Fruit fly (Drosophila melanogaster) whole organism, embryonic: ENCODE measurements around the gene Crz.

ENCODE experiments used
- Asciz ChIP-seq: fragments of 200-800 bp; sonication (Bioruptor generic); optimal IDR thresholded peaks from 2 replicates; lab custom pipeline; 2017; ENCODE audit warnings: missing biosample characterization, mild to moderate bottlenecking, missing genetic modification characterization, missing genetic modification reagents
- B-H2 ChIP-seq: fragments of 200-800 bp; sonication (Bioruptor generic); optimal IDR thresholded peaks from 2 replicates; lab custom pipeline; 2018; ENCODE audit warnings: missing biosample characterization, mild to moderate bottlenecking, missing genetic modification characterization
- Bdp1 ChIP-seq: fragments of 200-800 bp; sonication (Bioruptor generic); optimal IDR thresholded peaks from 3 replicates; lab custom pipeline; 2016; ENCODE audit warnings: missing biosample characterization, missing genetic modification characterization
- CG10959 ChIP-seq: fragments of 200-800 bp; sonication (Bioruptor generic); IDR thresholded peaks from 2 replicates; pipeline ENCODE4 v1.3.6; 2022; ENCODE audit warnings: missing biosample characterization, missing genetic modification characterization
- CG11398 ChIP-seq: fragments of 200-800 bp; sonication (Bioruptor generic); optimal IDR thresholded peaks from 2 replicates; lab custom pipeline; 2016; ENCODE audit warnings: missing biosample characterization, missing genetic modification characterization
- CG12391 ChIP-seq: fragments of 200-800 bp; sonication (Bioruptor generic); optimal IDR thresholded peaks from 3 replicates; lab custom pipeline; 2018; ENCODE audit warnings: missing biosample characterization, mild to moderate bottlenecking, missing genetic modification characterization, moderate library complexity
- CG14710 ChIP-seq: fragments of 200-800 bp; sonication (Bioruptor generic); optimal IDR thresholded peaks from 3 replicates; lab custom pipeline; 2019; ENCODE audit warnings: missing biosample characterization, mild to moderate bottlenecking, missing genetic modification characterization, moderate library complexity
- CG1529 ChIP-seq: fragments of 200-800 bp; sonication (Bioruptor generic); optimal IDR thresholded peaks from 3 replicates; lab custom pipeline; 2018; ENCODE audit warnings: missing biosample characterization, missing genetic modification characterization
- CG15479 ChIP-seq: fragments of 200-800 bp; sonication (Bioruptor generic); optimal IDR thresholded peaks from 3 replicates; lab custom pipeline; 2019; ENCODE audit warnings: missing biosample characterization, mild to moderate bottlenecking, missing genetic modification characterization, moderate library complexity
- CG17328 ChIP-seq: fragments of 200-800 bp; sonication (Bioruptor generic); IDR thresholded peaks from 2 replicates; pipeline ENCODE4 v1.3.6; 2022; ENCODE audit warnings: missing biosample characterization, missing genetic modification characterization
- CG1832 ChIP-seq: fragments of 200-800 bp; sonication (Bioruptor generic); optimal IDR thresholded peaks from 2 replicates; lab custom pipeline; 2017; ENCODE audit warnings: missing biosample characterization, mild to moderate bottlenecking, missing genetic modification characterization, inconsistent platforms
- CG18619 ChIP-seq: fragments of 200-800 bp; sonication (Bioruptor generic); optimal IDR thresholded peaks from 3 replicates; lab custom pipeline; 2017; ENCODE audit warnings: missing biosample characterization, mild to moderate bottlenecking, missing genetic modification characterization
- CG6654 ChIP-seq: fragments of 200-800 bp; sonication (Bioruptor generic); optimal IDR thresholded peaks from 2 replicates; lab custom pipeline; 2017; ENCODE audit warnings: missing biosample characterization, mild to moderate bottlenecking, missing genetic modification characterization
- CG6765 ChIP-seq: fragments of 200-800 bp; sonication (Bioruptor generic); optimal IDR thresholded peaks from 3 replicates; lab custom pipeline; 2017; ENCODE audit warnings: missing biosample characterization, mild to moderate bottlenecking, missing genetic modification characterization
- CG6791 ChIP-seq: fragments of 200-800 bp; sonication (Bioruptor generic); IDR thresholded peaks from 3 replicates; pipeline ENCODE4 v1.3.6; 2022; ENCODE audit warnings: missing biosample characterization, missing genetic modification characterization; ENCODE audit not compliant: partially characterized antibody
- CG7357 ChIP-seq: fragments of 200-800 bp; sonication (Bioruptor generic); IDR thresholded peaks from 3 replicates; pipeline ENCODE4 v1.3.6; 2022; ENCODE audit warnings: missing biosample characterization, missing genetic modification characterization
- CG7928 ChIP-seq: fragments of 200-800 bp; sonication (Bioruptor generic); optimal IDR thresholded peaks from 2 replicates; lab custom pipeline; 2017; ENCODE audit warnings: missing biosample characterization, mild to moderate bottlenecking, missing genetic modification characterization
- CG8924 ChIP-seq: fragments of 200-800 bp; optimal IDR thresholded peaks from 3 replicates; lab custom pipeline; 2019; ENCODE audit warnings: missing biosample characterization, mild to moderate bottlenecking, missing genetic modification characterization, moderate library complexity
- CoRest ChIP-seq: fragments of 200-800 bp; sonication (Bioruptor generic); optimal IDR thresholded peaks from 3 replicates; lab custom pipeline; 2018; ENCODE audit warnings: missing biosample characterization, mild to moderate bottlenecking, missing genetic modification characterization, moderate library complexity
- Dad ChIP-seq: fragments of 200-800 bp; sonication (Bioruptor generic); optimal IDR thresholded peaks from 3 replicates; lab custom pipeline; 2016; ENCODE audit warnings: missing biosample characterization, missing genetic modification characterization
- Dfd ChIP-seq, 2 experiments: fragments of >200 bp; optimal IDR thresholded peaks; 2 replicates each; lab custom pipeline; 2017; ENCODE audit warnings: missing biosample characterization in 2 of 2, missing genetic modification characterization in 2 of 2
- NC2β ChIP-seq: fragments of 200-800 bp; sonication (Bioruptor generic); optimal IDR thresholded peaks from 2 replicates; lab custom pipeline; 2016; ENCODE audit warnings: missing biosample characterization, missing genetic modification characterization
- Nf-YA ChIP-seq: fragments of 200-800 bp; sonication (Bioruptor generic); IDR thresholded peaks from 2 replicates; pipeline ENCODE4 v1.3.6; 2022; ENCODE audit warnings: missing biosample characterization, missing genetic modification characterization
- Poxn ChIP-seq: fragments of 200-800 bp; sonication (Bioruptor generic); IDR thresholded peaks from 2 replicates; pipeline ENCODE4 v1.3.6; 2022; ENCODE audit warnings: missing biosample characterization, missing genetic modification characterization
- Trl ChIP-seq, 3 experiments: fragments of >200 bp in 2 of 3; fragments of 200-800 bp in 1 of 3; sonication (Bioruptor generic) in 1 of 3; optimal IDR thresholded peaks; 2 replicates in 1 of 3; 3 replicates in 2 of 3; lab custom pipeline; 2016 to 2017; ENCODE audit warnings: missing biosample characterization in 1 of 3, missing genetic modification characterization in 1 of 3
- ac ChIP-seq: fragments of 200-800 bp; sonication (Bioruptor generic); optimal IDR thresholded peaks from 3 replicates; lab custom pipeline; 2017; ENCODE audit warnings: missing biosample characterization, mild to moderate bottlenecking, missing genetic modification characterization
- ase ChIP-seq: fragments of 200-800 bp; sonication (Bioruptor generic); IDR thresholded peaks from 3 replicates; pipeline ENCODE4 v1.3.6; 2022; ENCODE audit warnings: missing biosample characterization, missing genetic modification characterization
- ash1 ChIP-seq: fragments of 200-800 bp; sonication (Bioruptor generic); optimal IDR thresholded peaks from 2 replicates; lab custom pipeline; 2018; ENCODE audit warnings: missing biosample characterization, mild to moderate bottlenecking, missing genetic modification characterization
- dmrt11E ChIP-seq: fragments of 200-800 bp; sonication (Bioruptor generic); optimal IDR thresholded peaks from 3 replicates; lab custom pipeline; 2018; ENCODE audit warnings: missing biosample characterization, mild to moderate bottlenecking, missing genetic modification characterization, moderate library complexity
- dpn ChIP-seq, 2 experiments: fragments of 200-800 bp; sonication (Bioruptor generic); optimal IDR thresholded peaks; 3 replicates each; lab custom pipeline; 2016; ENCODE audit warnings: missing biosample characterization in 2 of 2, missing genetic modification characterization in 2 of 2
- gcm2 ChIP-seq: fragments of 200-800 bp; sonication (Bioruptor generic); optimal IDR thresholded peaks from 2 replicates; lab custom pipeline; 2016; ENCODE audit warnings: missing biosample characterization, missing genetic modification characterization
- gsb-n ChIP-seq: fragments of 200-800 bp; sonication (Bioruptor generic); optimal IDR thresholded peaks from 3 replicates; lab custom pipeline; 2018; ENCODE audit warnings: missing biosample characterization, mild to moderate bottlenecking, missing genetic modification characterization
- hkb ChIP-seq, 2 experiments: fragments of 200-800 bp in 1 of 2; fragments of >200 bp in 1 of 2; sonication (Bioruptor generic) in 1 of 2; IDR thresholded peaks in 1 of 2; optimal IDR thresholded peaks in 1 of 2; 2 replicates each; pipeline versions ENCODE4 v1.3.6 to Lab custom; 2017 to 2022; ENCODE audit warnings: missing biosample characterization in 1 of 2, missing genetic modification characterization in 1 of 2
- knrl ChIP-seq: fragments of 200-800 bp; sonication (Bioruptor generic); IDR thresholded peaks from 3 replicates; pipeline ENCODE4 v1.3.6; 2022; ENCODE audit warnings: missing biosample characterization, missing genetic modification characterization; ENCODE audit not compliant: partially characterized antibody
- mld ChIP-seq: fragments of 200-800 bp; sonication (Bioruptor generic); IDR thresholded peaks from 3 replicates; pipeline ENCODE4 v1.3.6; 2022; ENCODE audit warnings: missing biosample characterization, missing genetic modification characterization; ENCODE audit not compliant: partially characterized antibody
- nom ChIP-seq: fragments of 200-800 bp; sonication (Bioruptor generic); optimal IDR thresholded peaks from 2 replicates; lab custom pipeline; 2017; ENCODE audit warnings: missing biosample characterization, missing genetic modification characterization, mild to moderate bottlenecking, moderate library complexity, missing genetic modification reagents
- ranshi ChIP-seq: fragments of 200-800 bp; sonication (Bioruptor generic); IDR thresholded peaks from 2 replicates; pipeline ENCODE4 v1.3.6; 2022; ENCODE audit warnings: missing biosample characterization, missing genetic modification characterization
- row ChIP-seq: fragments of 200-800 bp; sonication (Bioruptor generic); IDR thresholded peaks from 3 replicates; pipeline ENCODE4 v1.3.6; 2022; ENCODE audit warnings: missing biosample characterization, missing genetic modification characterization
- sc ChIP-seq, 3 experiments: fragments of >200 bp in 2 of 3; fragments of 200-800 bp in 1 of 3; sonication (Bioruptor generic) in 1 of 3; optimal IDR thresholded peaks; 2 replicates in 2 of 3; 3 replicates in 1 of 3; lab custom pipeline; 2017; ENCODE audit warnings: mild to moderate bottlenecking in 1 of 3, missing biosample characterization in 1 of 3, missing genetic modification characterization in 1 of 3, missing genetic modification reagents in 1 of 3
- sens ChIP-seq: fragments of 200-800 bp; sonication (Bioruptor generic); peaks from one replicate; lab custom pipeline; 2016; ENCODE audit warnings: missing biosample characterization, missing genetic modification characterization
- so ChIP-seq: fragments of 200-800 bp; sonication (Bioruptor generic); IDR thresholded peaks from 3 replicates; pipeline ENCODE4 v1.3.6; 2022; ENCODE audit warnings: missing biosample characterization, missing genetic modification characterization
- sqz ChIP-seq: fragments of 200-800 bp; sonication (Bioruptor generic); optimal IDR thresholded peaks from 3 replicates; lab custom pipeline; 2018; ENCODE audit warnings: missing biosample characterization, mild to moderate bottlenecking, missing genetic modification characterization
- tup ChIP-seq: fragments of 200-800 bp; sonication (Bioruptor generic); optimal IDR thresholded peaks from 2 replicates; lab custom pipeline; 2016; ENCODE audit warnings: missing biosample characterization, mild to moderate bottlenecking, missing genetic modification characterization, moderate library complexity

Crz gene

DNA sequence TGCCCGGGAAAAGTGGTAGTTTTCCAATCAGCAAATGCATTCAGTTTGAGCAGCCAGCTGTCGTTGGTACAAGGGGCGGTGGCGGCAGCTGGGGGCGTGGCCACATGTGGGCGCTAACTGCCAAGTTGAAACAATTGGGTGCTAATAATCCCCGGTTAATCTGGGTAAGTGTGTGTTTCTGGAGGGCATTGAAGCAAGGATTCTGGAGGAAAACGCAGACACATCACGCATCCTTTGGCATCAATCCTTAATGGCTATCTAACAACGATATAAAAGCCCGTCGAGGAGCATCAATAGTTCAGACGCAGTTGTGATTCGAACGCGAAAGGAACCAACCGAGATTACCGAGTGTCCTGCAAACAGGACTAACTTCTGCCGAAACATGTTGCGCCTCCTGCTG lies at the start of gene Crz:
Crz (plus strand) TSS at position 301 of the 400 bp plus-strand sequence.
- TF ChIP-seq knrl (GFP tag; lab: Robert Waterston, UW) (0 out of 3 replicates have a peak, but pooled peaks have one; percentile 8), CG6791 (GFP tag; lab: Robert Waterston, UW) (peak; percentile 24; the same call in 1 of the 3 replicates), CG6654 (no peak)

dm6 chr3R:14275519-14276172 lies 39.0 kb upstream of the Crz start:
- TF ChIP-seq hkb (optimal IDR thresholded peaks at IDR 0.05; lab: Kevin White, UChicago): no peak
- no peak for TF ChIP-seq hkb (GFP tag; IDR thresholded peaks at IDR 0.05; lab: Robert Waterston, UW)
- TF ChIP-seq CG18619: no peak
- peak; percentile 43 for TF ChIP-seq nom (GFP tag; lab: Kevin White, UChicago)
- TF ChIP-seq CG14710 (tag; lab: Kevin White, UChicago): no peak
- no peak for TF ChIP-seq gsb-n
- no peak for TF ChIP-seq CG7928 (GFP tag; lab: Kevin White, UChicago)
- no peak for TF ChIP-seq Bdp1 (GFP tag; lab: Kevin White, UChicago)

DNA sequence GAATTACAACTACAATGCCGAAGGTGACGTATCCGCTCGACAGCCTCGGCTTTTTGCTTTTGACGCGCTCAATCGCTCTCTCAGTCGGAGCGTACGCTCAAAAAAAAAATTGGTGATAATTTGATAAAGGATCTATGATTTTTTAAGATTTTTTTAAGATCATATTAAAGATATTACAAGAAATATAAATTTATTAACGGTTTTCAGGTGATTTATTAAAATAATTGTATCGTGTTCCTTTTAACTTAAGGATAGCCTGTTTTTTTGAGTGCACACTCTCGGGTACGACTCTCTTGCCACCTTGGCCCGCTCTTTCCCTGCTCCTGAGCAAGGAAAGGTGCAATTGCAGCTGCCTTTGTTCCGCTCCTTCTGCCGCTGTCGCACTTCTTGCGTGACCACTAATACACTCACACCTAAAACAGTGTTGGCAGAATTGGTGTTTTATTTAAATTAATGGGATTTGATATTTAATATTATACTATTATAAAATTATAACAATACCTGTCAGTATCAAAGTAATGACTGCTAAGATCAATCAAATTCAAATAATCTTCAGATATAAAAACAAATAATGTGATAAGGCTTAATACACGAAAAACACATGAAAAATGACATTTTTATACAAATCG lies 36.6 kb upstream of the Crz start:
- peak; percentile 91 for TF ChIP-seq dmrt11E (tag; lab: Kevin White, UChicago)
- TF ChIP-seq CG8924 (tag; lab: Kevin White, UChicago): peak; percentile 91
- peak; percentile 67; the same call in 1 of the 2 replicates for TF ChIP-seq Nf-YA (GFP tag; lab: Robert Waterston, UW)
- TF ChIP-seq ranshi (GFP tag; lab: Robert Waterston, UW): peak; percentile 80
- peak; percentile 90 for TF ChIP-seq sens (GFP tag; lab: Kevin White, UChicago)
- TF ChIP-seq Dad (GFP tag; lab: Kevin White, UChicago): peak; percentile 20
- peak; percentile 3 for TF ChIP-seq NC2β (GFP tag; lab: Kevin White, UChicago)
- no peak for TF ChIP-seq Asciz (GFP tag; lab: Kevin White, UChicago)
- TF ChIP-seq CG7357 (GFP tag; lab: Robert Waterston, UW): peak; percentile 66; the same call in 2 of the 3 replicates
- TF ChIP-seq Poxn: no peak
- no peak for TF ChIP-seq Dfd (GFP tag; optimal IDR thresholded peaks at IDR 0.05; lab: Kevin White, UChicago)
- peak; percentile 41 to 62 for TF ChIP-seq dpn (GFP tag; optimal IDR thresholded peaks at IDR 0.05; lab: Kevin White, UChicago)
- TF ChIP-seq mld (GFP tag; lab: Robert Waterston, UW): no peak
- TF ChIP-seq so (GFP tag; lab: Robert Waterston, UW): peak; percentile 88
- peak; percentile 2 for TF ChIP-seq CG1832 (GFP tag; lab: Kevin White, UChicago)
- TF ChIP-seq B-H2 (GFP tag; lab: Kevin White, UChicago): peak; percentile 22
- no peak for TF ChIP-seq ash1 (GFP tag; lab: Kevin White, UChicago)
- TF ChIP-seq CG6765: peak; percentile 53
- peak; percentile 87 for TF ChIP-seq CG12391 (tag; lab: Kevin White, UChicago)
- TF ChIP-seq CG10959 (GFP tag; lab: Robert Waterston, UW): peak; percentile 83
- peak; percentile 42 to 68 for TF ChIP-seq Trl (optimal IDR thresholded peaks at IDR 0.05; lab: Kevin White, UChicago)
- TF ChIP-seq Trl (GFP tag; optimal IDR thresholded peaks at IDR 0.05; lab: Kevin White, UChicago): no peak
- peak; percentile 73 for TF ChIP-seq CG18619
- TF ChIP-seq sqz: no peak
- TF ChIP-seq ac: peak; percentile 96
- TF ChIP-seq ase (GFP tag; lab: Robert Waterston, UW): peak; percentile 44; the same call in 2 of the 3 replicates
- TF ChIP-seq CG15479 (GFP tag; lab: Kevin White, UChicago): peak; percentile 75
- TF ChIP-seq sc (optimal IDR thresholded peaks at IDR 0.05; lab: Kevin White, UChicago): no peak
- TF ChIP-seq sc (GFP tag; optimal IDR thresholded peaks at IDR 0.05; lab: Kevin White, UChicago): no peak
- peak; percentile 66 for TF ChIP-seq tup (GFP tag; lab: Kevin White, UChicago)
- peak; percentile 18 for TF ChIP-seq gcm2 (GFP tag; lab: Kevin White, UChicago)
- TF ChIP-seq CG17328 (GFP tag; lab: Robert Waterston, UW): peak; percentile 91
- TF ChIP-seq CoRest (tag; lab: Kevin White, UChicago): peak; percentile 79
- peak; percentile 54 for TF ChIP-seq CG1529 (GFP tag; lab: Kevin White, UChicago)
- peak; percentile 90 for TF ChIP-seq row
- TF ChIP-seq CG11398: no peak
